Fruit fly (Drosophila melanogaster): ENCODE measurements around the gene Osi11.

- no peak for TF ChIP-seq CG32264 (GFP tag; optimal IDR thresholded peaks at IDR 0.05)
- TF ChIP-seq Myc (optimal IDR thresholded peaks at IDR 0.05): no peak
- TF ChIP-seq Hnf4 (GFP tag; optimal IDR thresholded peaks at IDR 0.05): no peak
- TF ChIP-seq CG9705 (GFP tag; optimal IDR thresholded peaks at IDR 0.05): no peak
- TF ChIP-seq br (GFP tag; optimal IDR thresholded peaks at IDR 0.05): no peak
- TF ChIP-seq Dfd (GFP tag; optimal IDR thresholded peaks at IDR 0.05): no peak
- no peak for TF ChIP-seq pan (optimal IDR thresholded peaks at IDR 0.05)
- no peak for TF ChIP-seq Sp1 (GFP tag; optimal IDR thresholded peaks at IDR 0.05)
- no peak for TF ChIP-seq Abd-B (GFP tag; optimal IDR thresholded peaks at IDR 0.05)
- no peak for TF ChIP-seq usp (GFP tag; optimal IDR thresholded peaks at IDR 0.05)
- TF ChIP-seq psq (GFP tag; optimal IDR thresholded peaks at IDR 0.05): no peak
Observed at dm6 chr3R:6287433-6287832, 18.9 kb upstream of the Osi11 start, which contains the start of gene CG15594.

Data from whole organism, wandering third instar larva.